Fruit fly (Drosophila melanogaster) whole organism, adult: ENCODE results near the gene CG7079.
A peak's percentile ranks its signal among the peaks of the same experiment; 100 is the strongest.

Source experiments
- CG11617 ChIP-seq: fragments of 200-800 bp; sonication (Bioruptor generic); optimal IDR thresholded peaks from 2 replicates; lab custom pipeline; 2017; ENCODE audit warnings: mild to moderate bottlenecking, missing biosample characterization, missing genetic modification reagents, missing genetic modification characterization
- CG12768 ChIP-seq: fragments of 200-800 bp; sonication (Bioruptor generic); optimal IDR thresholded peaks from 2 replicates; lab custom pipeline; 2017; ENCODE audit warnings: missing biosample characterization, missing genetic modification characterization, mild to moderate bottlenecking, moderate library complexity, missing genetic modification reagents
- CG14711 ChIP-seq: fragments of 200-800 bp; sonication (Bioruptor generic); optimal IDR thresholded peaks from 2 replicates; lab custom pipeline; 2018; ENCODE audit warnings: missing biosample characterization, mild to moderate bottlenecking, missing genetic modification characterization, moderate library complexity
- CG1620 ChIP-seq: fragments of 200-800 bp; sonication (Bioruptor generic); optimal IDR thresholded peaks from 2 replicates; lab custom pipeline; 2016; ENCODE audit warnings: missing biosample characterization, missing genetic modification characterization
- CG33017 ChIP-seq: fragments of 200-800 bp; sonication (Bioruptor generic); optimal IDR thresholded peaks from 2 replicates; lab custom pipeline; 2018; ENCODE audit warnings: missing biosample characterization, mild to moderate bottlenecking, missing genetic modification characterization, moderate library complexity
- CG5204 ChIP-seq: fragments of 200-800 bp; sonication (Bioruptor generic); optimal IDR thresholded peaks from 2 replicates; lab custom pipeline; 2016; ENCODE audit warnings: missing biosample characterization, missing genetic modification characterization
- CG7045 ChIP-seq: fragments of 200-800 bp; sonication (Bioruptor generic); optimal IDR thresholded peaks from 2 replicates; lab custom pipeline; 2017; ENCODE audit warnings: missing biosample characterization, mild to moderate bottlenecking, missing genetic modification characterization
- CG7101 ChIP-seq: fragments of 200-800 bp; sonication (Bioruptor generic); optimal IDR thresholded peaks from 2 replicates; lab custom pipeline; 2018; ENCODE audit warnings: missing biosample characterization, mild to moderate bottlenecking, missing genetic modification characterization, moderate library complexity
- Clk ChIP-seq: fragments of 200-800 bp; sonication (Bioruptor generic); optimal IDR thresholded peaks from 2 replicates; lab custom pipeline; 2017; ENCODE audit warnings: missing biosample characterization, missing genetic modification characterization
- Crg-1 ChIP-seq: fragments of 200-800 bp; sonication (Bioruptor generic); optimal IDR thresholded peaks from 2 replicates; lab custom pipeline; 2016; ENCODE audit warnings: missing biosample characterization, missing genetic modification characterization
- Hr96 ChIP-seq: fragments of 200-800 bp; sonication (Bioruptor generic); optimal IDR thresholded peaks from 2 replicates; lab custom pipeline; 2016; ENCODE audit warnings: missing biosample characterization, missing genetic modification characterization
- Mnt ChIP-seq: fragments of 200-800 bp; sonication (Bioruptor generic); optimal IDR thresholded peaks from 2 replicates; lab custom pipeline; 2016; ENCODE audit warnings: missing biosample characterization, mild to moderate bottlenecking, missing genetic modification characterization
- bab1 ChIP-seq: fragments of 200-800 bp; sonication (Bioruptor generic); optimal IDR thresholded peaks from 3 replicates; lab custom pipeline; 2019; ENCODE audit warnings: missing biosample characterization, mild to moderate bottlenecking, missing genetic modification characterization, moderate library complexity
- cic ChIP-seq: fragments of 200-800 bp; sonication (Bioruptor generic); optimal IDR thresholded peaks from 2 replicates; lab custom pipeline; 2017; ENCODE audit warnings: missing biosample characterization, mild to moderate bottlenecking, missing genetic modification characterization, moderate library complexity
- cnc ChIP-seq, 2 experiments: fragments of >200 bp; optimal IDR thresholded peaks; 2 replicates each; lab custom pipeline; 2017
- kay ChIP-seq: fragments of 200-800 bp; sonication (Bioruptor generic); peaks from one replicate; lab custom pipeline; 2016; ENCODE audit warnings: missing biosample characterization, missing genetic modification characterization, borderline replicate concordance
- ovo ChIP-seq: fragments of 200-800 bp; sonication (Bioruptor generic); optimal IDR thresholded peaks from 2 replicates; lab custom pipeline; 2016; ENCODE audit warnings: missing biosample characterization, missing genetic modification characterization
- pad ChIP-seq: fragments of 200-800 bp; sonication (Bioruptor generic); optimal IDR thresholded peaks from 3 replicates; lab custom pipeline; 2017; ENCODE audit warnings: missing biosample characterization, missing genetic modification characterization, mild to moderate bottlenecking, moderate library complexity, missing genetic modification reagents
- tj ChIP-seq: fragments of 200-800 bp; sonication (Bioruptor generic); optimal IDR thresholded peaks from 3 replicates; lab custom pipeline; 2017; ENCODE audit warnings: missing biosample characterization, mild to moderate bottlenecking, missing genetic modification characterization, moderate library complexity
- toe ChIP-seq: fragments of 200-800 bp; sonication (Bioruptor generic); optimal IDR thresholded peaks from 2 replicates; lab custom pipeline; 2016; ENCODE audit warnings: missing biosample characterization, missing genetic modification characterization

CG7079 gene

dm6 chr3R:21063433-21063832 is 14.8 kb upstream of the CG7079 start:
- TF ChIP-seq toe (GFP tag; lab: Kevin White, UChicago) = no peak
- TF ChIP-seq CG11617 = no peak
- TF ChIP-seq CG14711 (tag; lab: Kevin White, UChicago) = no peak
- TF ChIP-seq CG12768 (GFP tag; lab: Kevin White, UChicago) = no peak
- TF ChIP-seq pad (GFP tag; lab: Kevin White, UChicago) = no peak
- no peak for TF ChIP-seq bab1
- TF ChIP-seq Mnt = no peak
- TF ChIP-seq kay (GFP tag; lab: Kevin White, UChicago) = no peak
- TF ChIP-seq CG7101 (tag; lab: Kevin White, UChicago) = no peak
- no peak for TF ChIP-seq cic
- no peak for TF ChIP-seq CG33017 (tag; lab: Kevin White, UChicago)
- no peak for TF ChIP-seq Hr96 (GFP tag; lab: Kevin White, UChicago)
- TF ChIP-seq CG7045 (GFP tag; lab: Kevin White, UChicago) = no peak
- no peak for TF ChIP-seq ovo (GFP tag; lab: Kevin White, UChicago)
- TF ChIP-seq Clk (GFP tag; lab: Kevin White, UChicago) = no peak
- no peak for TF ChIP-seq tj (GFP tag; lab: Kevin White, UChicago)
- no peak for TF ChIP-seq Crg-1 (GFP tag; lab: Kevin White, UChicago)
- TF ChIP-seq CG1620 (GFP tag; lab: Kevin White, UChicago) = no peak
- no peak for TF ChIP-seq cnc (optimal IDR thresholded peaks at IDR 0.05; lab: Kevin White, UChicago)

dm6 chr3R:21060430-21061245 is 12.0 kb upstream of the CG7079 start, which contains the start of gene Mvl:
Gene Mvl, minus strand, starts transcription at chr3R:21060800.
- TF ChIP-seq tj (GFP tag; lab: Kevin White, UChicago) = peak; percentile 59
- no peak for TF ChIP-seq CG5204 (GFP tag; lab: Kevin White, UChicago)
- no peak for TF ChIP-seq CG14711 (tag; lab: Kevin White, UChicago)
- peak; percentile 19 for TF ChIP-seq CG12768 (GFP tag; lab: Kevin White, UChicago)
- TF ChIP-seq Mnt = peak; percentile 76
- TF ChIP-seq CG33017 (tag; lab: Kevin White, UChicago) = no peak
- peak; percentile 10 for TF ChIP-seq cic
- no peak for TF ChIP-seq Hr96 (GFP tag; lab: Kevin White, UChicago)
- TF ChIP-seq cnc (optimal IDR thresholded peaks at IDR 0.05; lab: Kevin White, UChicago) = no peak
- TF ChIP-seq Clk (GFP tag; lab: Kevin White, UChicago) = no peak
- TF ChIP-seq Crg-1 (GFP tag; lab: Kevin White, UChicago) = no peak
- no peak for TF ChIP-seq CG7045 (GFP tag; lab: Kevin White, UChicago)
- TF ChIP-seq CG1620 (GFP tag; lab: Kevin White, UChicago) = no peak
- TF ChIP-seq bab1 = no peak
- TF ChIP-seq toe (GFP tag; lab: Kevin White, UChicago) = no peak
- TF ChIP-seq CG11617 = no peak
- TF ChIP-seq CG7101 (tag; lab: Kevin White, UChicago) = peak; percentile 11
- peak; percentile 98 for TF ChIP-seq pad (GFP tag; lab: Kevin White, UChicago)
- no peak for TF ChIP-seq kay (GFP tag; lab: Kevin White, UChicago)
- TF ChIP-seq ovo (GFP tag; lab: Kevin White, UChicago) = peak; percentile 37

- TF ChIP-seq bab1 (no peak), Mnt (no peak), CG7101 (tag; lab: Kevin White, UChicago) (no peak), CG7045 (GFP tag; lab: Kevin White, UChicago) (no peak), tj (GFP tag; lab: Kevin White, UChicago) (no peak), CG1620 (GFP tag; lab: Kevin White, UChicago) (no peak), CG14711 (tag; lab: Kevin White, UChicago) (no peak), ovo (GFP tag; lab: Kevin White, UChicago) (no peak), Crg-1 (GFP tag; lab: Kevin White, UChicago) (no peak), CG5204 (GFP tag; lab: Kevin White, UChicago) (no peak), CG33017 (tag; lab: Kevin White, UChicago) (no peak), CG11617 (no peak)
These were observed 11.1 kb upstream of the CG7079 start for dm6 chr3R:21059486-21060356.

- no peak for TF ChIP-seq cic
- no peak for TF ChIP-seq Clk (GFP tag; lab: Kevin White, UChicago)
- TF ChIP-seq Hr96 (GFP tag; lab: Kevin White, UChicago) = no peak
- no peak for TF ChIP-seq kay (GFP tag; lab: Kevin White, UChicago)
- TF ChIP-seq pad (GFP tag; lab: Kevin White, UChicago) = no peak
- TF ChIP-seq CG33017 (tag; lab: Kevin White, UChicago) = no peak
- no peak for TF ChIP-seq CG7045 (GFP tag; lab: Kevin White, UChicago)
- no peak for TF ChIP-seq Crg-1 (GFP tag; lab: Kevin White, UChicago)
- TF ChIP-seq ovo (GFP tag; lab: Kevin White, UChicago) = no peak
- no peak for TF ChIP-seq toe (GFP tag; lab: Kevin White, UChicago)
- no peak for TF ChIP-seq CG12768 (GFP tag; lab: Kevin White, UChicago)
- TF ChIP-seq cnc (optimal IDR thresholded peaks at IDR 0.05; lab: Kevin White, UChicago) = no peak
- TF ChIP-seq bab1 = no peak
These were observed 8.9 kb upstream of the CG7079 start for dm6 chr3R:21057519-21057918.

- TF ChIP-seq CG7045 (GFP tag; lab: Kevin White, UChicago) (no peak), toe (GFP tag; lab: Kevin White, UChicago) (no peak), cnc (optimal IDR thresholded peaks at IDR 0.05; lab: Kevin White, UChicago) (no peak), CG7101 (tag; lab: Kevin White, UChicago) (no peak), Hr96 (GFP tag; lab: Kevin White, UChicago) (no peak), cic (no peak), ovo (GFP tag; lab: Kevin White, UChicago) (no peak), CG12768 (GFP tag; lab: Kevin White, UChicago) (no peak), pad (GFP tag; lab: Kevin White, UChicago) (no peak), CG33017 (tag; lab: Kevin White, UChicago) (no peak), Crg-1 (GFP tag; lab: Kevin White, UChicago) (no peak), Mnt (no peak), Clk (GFP tag; lab: Kevin White, UChicago) (no peak), bab1 (no peak)
These were observed 2.2 kb upstream of the CG7079 start, which contains the start of gene Jhbp15 for dm6 chr3R:21050875-21051274. Gene Jhbp15, minus strand, starts transcription at chr3R:21050975.
